Fruit fly (Drosophila melanogaster) S2 (cell line): ENCODE results near the gene opm.

Source experiments
- CG8478 ChIP-seq: fragments of >200 bp; optimal IDR thresholded peaks from 2 replicates; lab custom pipeline; 2018
- CTCF ChIP-seq, 2 experiments: fragments of >200 bp; optimal IDR thresholded peaks; 2 replicates each; lab custom pipeline; 2018

DNA sequence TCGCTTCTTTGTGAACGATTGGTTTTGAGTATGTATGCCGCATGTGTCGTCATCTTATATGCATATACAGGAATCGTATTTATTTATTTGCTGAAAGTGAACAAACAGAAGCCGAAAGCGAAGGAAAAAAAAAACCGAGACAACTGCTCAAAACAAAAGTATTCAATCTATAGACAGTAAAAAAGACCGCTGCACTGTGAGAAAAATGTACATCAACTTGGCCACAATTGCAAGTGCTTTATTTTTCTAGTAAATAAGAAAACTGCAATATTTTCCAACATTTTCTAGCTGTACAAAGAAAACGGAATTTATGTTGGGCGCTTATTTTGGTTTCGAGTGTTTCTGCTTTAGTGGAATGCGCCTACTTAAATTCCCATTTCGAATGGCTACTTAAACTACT is 39.3 kb downstream of the opm start:
- TF ChIP-seq CG8478 (lab: Kevin White, UChicago): no peak
- no peak for TF ChIP-seq CTCF (optimal IDR thresholded peaks at IDR 0.05; lab: Kevin White, UChicago)
